Worm (Caenorhabditis elegans): ENCODE measurements around the gene B0218.5.

DNA sequence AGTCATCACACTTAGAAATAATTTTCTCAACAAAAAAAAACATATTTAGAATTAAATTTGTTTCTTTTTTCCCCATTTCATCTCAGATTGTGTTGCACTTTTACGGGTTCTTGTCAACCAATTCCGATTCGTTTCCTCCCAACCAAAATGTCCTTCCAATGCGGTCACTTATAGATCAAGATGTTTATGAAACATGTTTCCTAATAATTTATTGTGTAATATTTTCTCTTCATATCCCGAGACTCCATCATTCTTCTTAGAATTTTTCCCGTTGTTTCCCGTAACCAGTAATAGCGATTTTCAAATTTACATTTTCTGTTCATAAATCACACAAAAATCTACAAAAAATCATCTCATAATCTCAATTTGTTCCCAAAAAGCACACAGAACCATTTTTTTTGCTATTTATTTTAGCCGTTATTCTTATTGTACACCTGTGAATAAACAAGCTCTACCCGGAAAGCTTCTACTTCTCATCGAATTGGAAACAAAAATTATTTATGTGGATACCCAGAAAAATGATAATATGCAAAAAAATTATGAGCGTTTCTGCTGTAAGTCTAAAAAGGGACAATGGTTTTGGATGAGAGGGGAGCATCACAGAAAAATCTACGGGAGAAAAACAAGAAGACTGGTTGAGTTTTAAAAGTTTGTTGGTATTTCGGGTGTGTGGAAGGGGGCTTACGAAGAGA is 31.5 kb upstream of the B0218.5 start:
- TF ChIP-seq elt-3 (tag; optimal IDR thresholded peaks at IDR 0.05), result no peak
- no peak for TF ChIP-seq nhr-2 (tag; optimal IDR thresholded peaks at IDR 0.05)
- TF ChIP-seq ceh-43 (GFP tag; optimal IDR thresholded peaks at IDR 0.05), result no peak
- TF ChIP-seq snpc-4 (tag; optimal IDR thresholded peaks at IDR 0.05), result no peak
- TF ChIP-seq mep-1 (tag; optimal IDR thresholded peaks at IDR 0.05), result no peak
- no peak for TF ChIP-seq elt-1 (tag; optimal IDR thresholded peaks at IDR 0.05; ENCODE audit: borderline replicate concordance, insufficient read depth)
- no peak for TF ChIP-seq lin-32 (GFP tag; optimal IDR thresholded peaks at IDR 0.05)
- TF ChIP-seq unc-39 (tag; optimal IDR thresholded peaks at IDR 0.05), result no peak
